Fruit fly (Drosophila melanogaster) whole organism, adult: Measurements from ENCODE around the gene CG3513.

Source experiments
- CG11617 ChIP-seq: fragments of 200-800 bp; sonication (Bioruptor generic); optimal IDR thresholded peaks from 2 replicates; lab custom pipeline; 2017; ENCODE audit warnings: mild to moderate bottlenecking, missing biosample characterization, missing genetic modification reagents, missing genetic modification characterization
- CG12768 ChIP-seq: fragments of 200-800 bp; sonication (Bioruptor generic); optimal IDR thresholded peaks from 2 replicates; lab custom pipeline; 2017; ENCODE audit warnings: missing biosample characterization, missing genetic modification characterization, mild to moderate bottlenecking, moderate library complexity, missing genetic modification reagents
- CG14711 ChIP-seq: fragments of 200-800 bp; sonication (Bioruptor generic); optimal IDR thresholded peaks from 2 replicates; lab custom pipeline; 2018; ENCODE audit warnings: missing biosample characterization, mild to moderate bottlenecking, missing genetic modification characterization, moderate library complexity
- CG1620 ChIP-seq: fragments of 200-800 bp; sonication (Bioruptor generic); optimal IDR thresholded peaks from 2 replicates; lab custom pipeline; 2016; ENCODE audit warnings: missing biosample characterization, missing genetic modification characterization
- CG33017 ChIP-seq: fragments of 200-800 bp; sonication (Bioruptor generic); optimal IDR thresholded peaks from 2 replicates; lab custom pipeline; 2018; ENCODE audit warnings: missing biosample characterization, mild to moderate bottlenecking, missing genetic modification characterization, moderate library complexity
- CG5204 ChIP-seq: fragments of 200-800 bp; sonication (Bioruptor generic); optimal IDR thresholded peaks from 2 replicates; lab custom pipeline; 2016; ENCODE audit warnings: missing biosample characterization, missing genetic modification characterization
- CG7045 ChIP-seq: fragments of 200-800 bp; sonication (Bioruptor generic); optimal IDR thresholded peaks from 2 replicates; lab custom pipeline; 2017; ENCODE audit warnings: missing biosample characterization, mild to moderate bottlenecking, missing genetic modification characterization
- CG7101 ChIP-seq: fragments of 200-800 bp; sonication (Bioruptor generic); optimal IDR thresholded peaks from 2 replicates; lab custom pipeline; 2018; ENCODE audit warnings: missing biosample characterization, mild to moderate bottlenecking, missing genetic modification characterization, moderate library complexity
- Clk ChIP-seq: fragments of 200-800 bp; sonication (Bioruptor generic); optimal IDR thresholded peaks from 2 replicates; lab custom pipeline; 2017; ENCODE audit warnings: missing biosample characterization, missing genetic modification characterization
- Crg-1 ChIP-seq: fragments of 200-800 bp; sonication (Bioruptor generic); optimal IDR thresholded peaks from 2 replicates; lab custom pipeline; 2016; ENCODE audit warnings: missing biosample characterization, missing genetic modification characterization
- Hr96 ChIP-seq: fragments of 200-800 bp; sonication (Bioruptor generic); optimal IDR thresholded peaks from 2 replicates; lab custom pipeline; 2016; ENCODE audit warnings: missing biosample characterization, missing genetic modification characterization
- Mnt ChIP-seq: fragments of 200-800 bp; sonication (Bioruptor generic); optimal IDR thresholded peaks from 2 replicates; lab custom pipeline; 2016; ENCODE audit warnings: missing biosample characterization, mild to moderate bottlenecking, missing genetic modification characterization
- bab1 ChIP-seq: fragments of 200-800 bp; sonication (Bioruptor generic); optimal IDR thresholded peaks from 3 replicates; lab custom pipeline; 2019; ENCODE audit warnings: missing biosample characterization, mild to moderate bottlenecking, missing genetic modification characterization, moderate library complexity
- cic ChIP-seq: fragments of 200-800 bp; sonication (Bioruptor generic); optimal IDR thresholded peaks from 2 replicates; lab custom pipeline; 2017; ENCODE audit warnings: missing biosample characterization, mild to moderate bottlenecking, missing genetic modification characterization, moderate library complexity
- cnc ChIP-seq, 2 experiments: fragments of >200 bp; optimal IDR thresholded peaks; 2 replicates each; lab custom pipeline; 2017
- kay ChIP-seq: fragments of 200-800 bp; sonication (Bioruptor generic); peaks from one replicate; lab custom pipeline; 2016; ENCODE audit warnings: missing biosample characterization, missing genetic modification characterization, borderline replicate concordance
- ovo ChIP-seq: fragments of 200-800 bp; sonication (Bioruptor generic); optimal IDR thresholded peaks from 2 replicates; lab custom pipeline; 2016; ENCODE audit warnings: missing biosample characterization, missing genetic modification characterization
- pad ChIP-seq: fragments of 200-800 bp; sonication (Bioruptor generic); optimal IDR thresholded peaks from 3 replicates; lab custom pipeline; 2017; ENCODE audit warnings: missing biosample characterization, missing genetic modification characterization, mild to moderate bottlenecking, moderate library complexity, missing genetic modification reagents
- tj ChIP-seq: fragments of 200-800 bp; sonication (Bioruptor generic); optimal IDR thresholded peaks from 3 replicates; lab custom pipeline; 2017; ENCODE audit warnings: missing biosample characterization, mild to moderate bottlenecking, missing genetic modification characterization, moderate library complexity
- toe ChIP-seq: fragments of 200-800 bp; sonication (Bioruptor generic); optimal IDR thresholded peaks from 2 replicates; lab custom pipeline; 2016; ENCODE audit warnings: missing biosample characterization, missing genetic modification characterization

Gene CG3513

dm6 chr2L:3706963-3707362 is 14.0 kb upstream of the CG3513 start, which contains the start of gene CG31777:
CG31777 (minus strand) TSS chr2L:3707063.
- TF ChIP-seq toe (GFP tag; lab: Kevin White, UChicago) (no peak), bab1 (GFP tag; lab: Kevin White, UChicago) (no peak), Crg-1 (no peak), Clk (GFP tag; lab: Kevin White, UChicago) (no peak)

DNA sequence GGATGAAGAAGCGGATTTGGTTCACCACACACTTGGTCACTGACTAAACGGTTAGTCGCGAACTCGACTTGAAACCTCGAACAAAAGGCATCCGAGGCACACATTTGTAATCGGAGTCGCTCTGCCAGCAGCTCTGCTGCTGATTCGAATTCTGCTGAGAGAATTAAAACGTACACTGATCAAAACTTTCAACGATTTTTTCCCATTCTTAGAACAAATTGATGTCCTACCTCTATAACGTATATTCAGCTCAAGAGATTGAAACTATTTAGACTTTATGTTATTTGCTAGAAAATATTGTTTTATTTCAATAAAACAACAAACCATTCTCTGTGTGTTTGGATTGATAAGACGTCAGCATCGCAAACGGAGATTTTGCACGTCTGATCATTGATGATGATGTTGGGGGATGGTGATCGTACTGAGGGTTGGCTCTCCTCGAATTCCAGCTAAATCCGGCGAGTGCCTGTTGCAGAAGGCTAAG is 12.5 kb upstream of the CG3513 start, which contains the start of gene CG31778:
Gene CG31778 (minus strand): TSS at position 51 of the 484 bp plus-strand sequence.
- peak; percentile 83 for TF ChIP-seq CG33017 (tag; lab: Kevin White, UChicago)
- TF ChIP-seq CG7101 (tag; lab: Kevin White, UChicago) = peak; percentile 73
- no peak for TF ChIP-seq Hr96 (GFP tag; lab: Kevin White, UChicago)
- peak; percentile 30 for TF ChIP-seq Mnt
- no peak for TF ChIP-seq Clk (GFP tag; lab: Kevin White, UChicago)
- TF ChIP-seq CG11617 (GFP tag; lab: Kevin White, UChicago) = peak; percentile 24
- peak; percentile 6 for TF ChIP-seq CG7045 (GFP tag; lab: Kevin White, UChicago)
- no peak for TF ChIP-seq kay (GFP tag; lab: Kevin White, UChicago)
- TF ChIP-seq Crg-1 = no peak
- peak; percentile 36 for TF ChIP-seq tj (GFP tag; lab: Kevin White, UChicago)
- TF ChIP-seq CG5204 = peak; percentile 50
- no peak for TF ChIP-seq ovo (GFP tag; lab: Kevin White, UChicago)
- TF ChIP-seq toe (GFP tag; lab: Kevin White, UChicago) = no peak
- TF ChIP-seq CG12768 (GFP tag; lab: Kevin White, UChicago) = peak; percentile 42
- TF ChIP-seq CG14711 (tag; lab: Kevin White, UChicago) = peak; percentile 69
- TF ChIP-seq pad = peak; percentile 13
- no peak for TF ChIP-seq bab1 (GFP tag; lab: Kevin White, UChicago)

dm6 chr2L:3703260-3703659 is 10.3 kb upstream of the CG3513 start, which contains the start of gene CG2816:
CG2816 (plus strand) TSS chr2L:3703659.
- no peak for TF ChIP-seq ovo (GFP tag; lab: Kevin White, UChicago)
- TF ChIP-seq CG11617 (GFP tag; lab: Kevin White, UChicago) = no peak
- TF ChIP-seq cnc (optimal IDR thresholded peaks at IDR 0.05; lab: Kevin White, UChicago) = no peak
- peak; percentile 64 for TF ChIP-seq CG14711 (tag; lab: Kevin White, UChicago)
- TF ChIP-seq bab1 (GFP tag; lab: Kevin White, UChicago) = no peak
- TF ChIP-seq CG7045 (GFP tag; lab: Kevin White, UChicago) = peak; percentile 44
- peak; percentile 79 for TF ChIP-seq CG33017 (tag; lab: Kevin White, UChicago)
- peak; percentile 64 for TF ChIP-seq CG12768 (GFP tag; lab: Kevin White, UChicago)
- peak; percentile 7 for TF ChIP-seq CG1620 (GFP tag; lab: Kevin White, UChicago)
- no peak for TF ChIP-seq Clk (GFP tag; lab: Kevin White, UChicago)
- TF ChIP-seq Hr96 (GFP tag; lab: Kevin White, UChicago) = peak; percentile 54
- TF ChIP-seq cic (GFP tag; lab: Kevin White, UChicago) = no peak
- TF ChIP-seq Mnt = no peak
- TF ChIP-seq CG7101 (tag; lab: Kevin White, UChicago) = peak; percentile 45
- TF ChIP-seq Crg-1 = no peak
- peak; percentile 77 for TF ChIP-seq kay (GFP tag; lab: Kevin White, UChicago)
- peak; percentile 13 for TF ChIP-seq tj (GFP tag; lab: Kevin White, UChicago)
- peak; percentile 22 for TF ChIP-seq pad
- peak; percentile 57 for TF ChIP-seq toe (GFP tag; lab: Kevin White, UChicago)
- TF ChIP-seq CG5204 = peak; percentile 69

DNA sequence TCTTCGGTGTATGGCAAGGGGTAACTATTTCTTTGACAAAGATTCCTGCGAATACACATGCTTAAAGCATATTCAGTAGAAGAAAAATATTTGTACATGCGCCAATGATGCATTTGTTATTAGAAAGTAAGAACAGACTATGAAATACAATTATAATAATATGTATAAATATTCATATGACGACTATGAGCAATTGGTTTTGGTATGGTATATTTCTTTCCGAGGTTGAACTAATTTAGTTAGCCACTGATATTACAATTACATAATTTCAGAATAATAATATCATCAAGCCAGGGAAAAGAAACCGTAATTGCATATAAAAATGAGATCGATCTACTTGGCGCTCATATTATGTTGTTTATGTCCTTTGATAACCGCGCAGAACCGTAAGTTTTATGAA is 8.5 kb upstream of the CG3513 start, which contains the start of gene CG43145:
Gene CG43145 (plus strand): TSS at position 301 of the 400 bp plus-strand sequence.
- TF ChIP-seq cnc (optimal IDR thresholded peaks at IDR 0.05; lab: Kevin White, UChicago) = no peak
- TF ChIP-seq kay (GFP tag; lab: Kevin White, UChicago) = no peak
- TF ChIP-seq CG5204 = no peak
- no peak for TF ChIP-seq CG12768 (GFP tag; lab: Kevin White, UChicago)
- TF ChIP-seq CG7101 (tag; lab: Kevin White, UChicago) = no peak
- TF ChIP-seq tj (GFP tag; lab: Kevin White, UChicago) = no peak
- no peak for TF ChIP-seq toe (GFP tag; lab: Kevin White, UChicago)
- TF ChIP-seq Hr96 (GFP tag; lab: Kevin White, UChicago) = no peak

dm6 chr2L:3700990-3701389 is 8.0 kb upstream of the CG3513 start, which contains the start of gene CG42467:
CG42467 (plus strand) TSS chr2L:3701290.
- TF ChIP-seq Clk (GFP tag; lab: Kevin White, UChicago) (no peak), CG33017 (tag; lab: Kevin White, UChicago) (no peak), CG5204 (no peak), cnc (optimal IDR thresholded peaks at IDR 0.05; lab: Kevin White, UChicago) (no peak), Mnt (no peak), ovo (GFP tag; lab: Kevin White, UChicago) (no peak), Hr96 (GFP tag; lab: Kevin White, UChicago) (no peak), bab1 (GFP tag; lab: Kevin White, UChicago) (no peak), CG11617 (GFP tag; lab: Kevin White, UChicago) (no peak), cic (GFP tag; lab: Kevin White, UChicago) (no peak)

- TF ChIP-seq kay (GFP tag; lab: Kevin White, UChicago) = no peak
- no peak for TF ChIP-seq CG14711 (tag; lab: Kevin White, UChicago)
- no peak for TF ChIP-seq CG7045 (GFP tag; lab: Kevin White, UChicago)
- no peak for TF ChIP-seq Hr96 (GFP tag; lab: Kevin White, UChicago)
- TF ChIP-seq toe (GFP tag; lab: Kevin White, UChicago) = no peak
- TF ChIP-seq Mnt = no peak
- no peak for TF ChIP-seq Crg-1
- TF ChIP-seq bab1 (GFP tag; lab: Kevin White, UChicago) = no peak
- no peak for TF ChIP-seq Clk (GFP tag; lab: Kevin White, UChicago)
- no peak for TF ChIP-seq cic (GFP tag; lab: Kevin White, UChicago)
- TF ChIP-seq pad = no peak
These were observed 7.4 kb upstream of the CG3513 start, which contains the start of gene Sfp24C1 for dm6 chr2L:3700374-3700773. Sfp24C1 (plus strand) TSS chr2L:3700674.
